Fruit fly (Drosophila melanogaster): ENCODE data around the gene CG4617.

The CG4617 gene

dm6 chrX:7104400-7105068 lies at the start of gene CG4617, which contains the start of gene CG8300:
Gene CG4617, minus strand, starts transcription at chrX:7104491.
Gene CG8300, plus strand, starts transcription at chrX:7104885.
- no peak for TF ChIP-seq CG17801 (GFP tag; optimal IDR thresholded peaks at IDR 0.05; ENCODE audit: partially characterized antibody)

dm6 chrX:7152851-7153250 lies 48.6 kb upstream of the CG4617 start:
- no peak for TF ChIP-seq CG17801 (GFP tag; optimal IDR thresholded peaks at IDR 0.05; ENCODE audit: partially characterized antibody)

- no peak for TF ChIP-seq CG17801 (GFP tag; optimal IDR thresholded peaks at IDR 0.05; ENCODE audit: partially characterized antibody)
These were observed 47.2 kb upstream of the CG4617 start for dm6 chrX:7151290-7152038.

- TF ChIP-seq CG17801 (GFP tag; optimal IDR thresholded peaks at IDR 0.05; ENCODE audit: partially characterized antibody): no peak
These were observed 37.5 kb upstream of the CG4617 start for dm6 chrX:7141753-7142152.

- no peak for TF ChIP-seq CG17801 (GFP tag; optimal IDR thresholded peaks at IDR 0.05; ENCODE audit: partially characterized antibody)
These were observed 35.7 kb upstream of the CG4617 start for dm6 chrX:7139952-7140351.

DNA sequence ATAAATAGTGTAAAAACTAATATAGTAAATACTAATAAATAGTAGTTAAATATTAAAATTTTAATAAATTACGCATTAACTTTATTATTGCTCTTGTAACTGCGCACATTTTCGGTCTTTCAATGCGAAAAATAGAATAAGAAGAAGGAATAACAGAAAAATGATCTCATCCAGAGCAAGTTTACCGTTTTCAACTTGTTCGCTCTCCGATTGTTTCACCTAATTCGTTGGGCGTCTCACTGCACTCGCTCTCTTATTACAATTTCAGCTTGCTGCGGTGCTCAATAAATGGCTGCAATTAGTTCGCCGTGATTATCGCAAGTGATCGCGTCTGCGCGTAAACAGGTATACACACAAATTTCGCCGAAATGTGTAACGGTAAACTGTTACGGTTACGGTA lies 33.1 kb upstream of the CG4617 start, which contains the start of gene Cph:
TSS of gene Cph (plus strand) at position 301 of the 400 bp plus-strand sequence.
- TF ChIP-seq CG17801 (GFP tag; optimal IDR thresholded peaks at IDR 0.05; ENCODE audit: partially characterized antibody): no peak

DNA sequence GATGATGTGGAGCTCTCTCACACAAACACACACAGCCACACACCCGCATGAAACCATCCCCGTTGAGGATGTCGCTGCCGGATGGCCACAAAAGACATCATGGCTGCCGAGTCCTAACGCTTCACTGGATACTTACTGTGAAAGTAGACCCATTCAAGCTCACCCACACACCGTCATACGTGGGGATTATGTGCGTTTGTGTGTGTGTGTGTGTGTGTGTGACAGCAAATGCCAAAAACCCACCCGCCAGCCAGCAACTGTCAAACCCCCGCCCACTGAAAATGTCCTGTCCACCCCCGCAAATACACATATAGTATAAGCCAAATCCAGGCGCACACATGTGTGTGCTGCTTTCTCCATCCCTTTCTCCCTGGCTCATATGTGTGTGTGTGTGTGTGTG lies 20.2 kb upstream of the CG4617 start:
- no peak for TF ChIP-seq CG17801 (GFP tag; optimal IDR thresholded peaks at IDR 0.05; ENCODE audit: partially characterized antibody)

- TF ChIP-seq CG17801 (GFP tag; optimal IDR thresholded peaks at IDR 0.05; ENCODE audit: partially characterized antibody): no peak
These were observed 17.7 kb upstream of the CG4617 start for dm6 chrX:7122002-7122401.

- TF ChIP-seq CG17801 (GFP tag; optimal IDR thresholded peaks at IDR 0.05; ENCODE audit: partially characterized antibody): no peak
These were observed 15.9 kb upstream of the CG4617 start for dm6 chrX:7120168-7120567.

- no peak for TF ChIP-seq CG17801 (GFP tag; optimal IDR thresholded peaks at IDR 0.05; ENCODE audit: partially characterized antibody)
These were observed 13.4 kb upstream of the CG4617 start for dm6 chrX:7117729-7118128.

dm6 chrX:7110890-7111289 lies 6.6 kb upstream of the CG4617 start:
- TF ChIP-seq CG17801 (GFP tag; optimal IDR thresholded peaks at IDR 0.05; ENCODE audit: partially characterized antibody): no peak

DNA sequence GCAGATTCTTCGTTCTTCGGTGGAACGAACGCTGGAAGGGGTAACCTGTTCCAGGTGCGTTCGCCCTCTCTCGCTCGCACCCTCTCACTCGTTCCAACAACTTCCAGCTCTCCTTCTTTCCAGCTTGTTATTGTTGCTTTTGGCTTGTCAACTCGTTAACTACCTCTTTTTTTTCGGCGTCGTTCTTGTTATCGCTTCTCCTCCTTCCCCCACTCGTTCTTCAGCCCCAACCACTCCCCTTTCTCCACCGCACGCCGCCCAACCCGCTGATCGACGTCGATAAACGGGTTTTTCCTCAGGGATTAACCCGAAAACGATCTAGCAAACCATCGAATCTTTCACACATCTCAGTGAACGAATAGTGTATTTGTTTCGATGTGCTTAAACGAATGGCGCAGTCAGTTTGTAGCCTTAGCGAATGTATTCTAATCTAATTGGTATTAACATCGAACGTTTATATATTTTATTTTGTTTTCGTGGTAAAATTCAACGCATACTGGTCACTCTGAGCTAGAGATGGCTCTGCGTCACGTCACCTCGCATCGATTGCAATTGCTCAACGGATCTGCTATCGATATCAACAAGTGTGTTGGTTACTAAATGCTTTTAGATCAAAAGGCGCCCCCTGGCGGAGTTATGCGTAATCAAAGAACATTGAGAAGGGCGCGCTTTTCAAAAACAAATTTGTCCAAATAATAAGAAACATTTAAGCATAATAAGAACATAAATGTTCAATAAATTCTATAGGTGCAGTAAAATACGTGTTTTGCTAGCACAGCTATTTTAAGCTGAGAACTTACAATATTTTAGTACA lies 5.7 kb upstream of the CG4617 start, which contains the start of gene fz4:
TSS of gene fz4 (minus strand) at position 529 of the 814 bp plus-strand sequence.
- peak; percentile 23 for TF ChIP-seq CG17801 (GFP tag; optimal IDR thresholded peaks at IDR 0.05; ENCODE audit: partially characterized antibody)

- TF ChIP-seq CG17801 (GFP tag; optimal IDR thresholded peaks at IDR 0.05; ENCODE audit: partially characterized antibody): no peak
These were observed 1.2 kb upstream of the CG4617 start for dm6 chrX:7105533-7105932.

DNA sequence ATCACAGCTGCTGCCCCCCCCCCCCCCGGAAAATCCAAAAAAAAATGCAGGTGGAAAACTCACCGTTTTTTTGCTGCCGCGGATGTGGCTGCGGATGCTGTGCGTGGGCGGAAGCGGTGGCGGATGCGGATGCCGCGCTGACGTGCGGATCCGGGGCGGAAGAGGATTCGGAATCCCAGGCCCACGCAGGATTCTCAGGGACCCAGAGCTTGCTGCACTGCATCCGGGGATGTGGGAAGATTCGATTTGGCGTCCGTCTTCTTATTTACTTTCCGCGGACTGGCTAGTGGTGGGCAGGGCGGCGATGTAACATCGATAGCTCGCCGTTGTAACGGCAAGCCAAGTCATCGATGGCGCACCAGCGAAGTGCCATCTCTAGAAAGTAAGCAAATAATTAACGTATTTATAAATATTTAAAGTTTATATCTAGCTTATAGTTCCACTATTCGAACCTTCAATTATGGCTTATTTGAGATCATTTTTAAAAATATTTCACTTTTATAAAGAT lies 2.2 kb downstream of the CG4617 start, which contains the start of gene CG4615:
TSS of gene CG4615 (minus strand) at position 288 of the 508 bp plus-strand sequence.
- TF ChIP-seq CG17801 (GFP tag; optimal IDR thresholded peaks at IDR 0.05; ENCODE audit: partially characterized antibody): peak; percentile 33

Data from ovary, adult (tissue).